Fruit fly (Drosophila melanogaster): ENCODE measurements around the gene Smn.

- no peak for TF ChIP-seq CG43689 (GFP tag; IDR thresholded peaks at IDR 0.05)
- no peak for TF ChIP-seq ase (GFP tag; IDR thresholded peaks at IDR 0.05)
- no peak for TF ChIP-seq hth (optimal IDR thresholded peaks at IDR 0.05)
- no peak for TF ChIP-seq so (GFP tag; IDR thresholded peaks at IDR 0.05)
- no peak for TF ChIP-seq gt (GFP tag; IDR thresholded peaks at IDR 0.05)
- TF ChIP-seq CG4730 (GFP tag; IDR thresholded peaks at IDR 0.05) = no peak
- no peak for TF ChIP-seq trh (GFP tag; optimal IDR thresholded peaks at IDR 0.05)
- TF ChIP-seq ash1 (GFP tag; optimal IDR thresholded peaks at IDR 0.05) = no peak
- TF ChIP-seq CG15601 (tag; optimal IDR thresholded peaks at IDR 0.05) = no peak
- TF ChIP-seq gem (tag; optimal IDR thresholded peaks at IDR 0.05) = no peak
- no peak for TF ChIP-seq ac (GFP tag; optimal IDR thresholded peaks at IDR 0.05)
- no peak for TF ChIP-seq CG18599 (GFP tag; optimal IDR thresholded peaks at IDR 0.05)
These were observed 35.8 kb downstream of the Smn start, which contains the start of gene CG13033 for dm6 chr3L:16545511-16545910.

Data from whole organism, embryonic.